Fruit fly (Drosophila melanogaster) whole organism, embryonic: ENCODE data around the gene Gart.

ENCODE experiments used
- Awh ChIP-seq: fragments of 200-800 bp; sonication (Bioruptor generic); IDR thresholded peaks from 2 replicates; pipeline ENCODE4, ENCODE4 v1.3.6; 2022; ENCODE audit warnings: missing biosample characterization, missing genetic modification characterization
- C15 ChIP-seq: fragments of 200-800 bp; sonication (Bioruptor generic); IDR thresholded peaks from 3 replicates; pipeline ENCODE4 v1.3.6; 2022; ENCODE audit warnings: missing biosample characterization, missing genetic modification characterization
- CG10267 ChIP-seq: fragments of 200-800 bp; sonication (Bioruptor generic); optimal IDR thresholded peaks from 2 replicates; lab custom pipeline; 2018; ENCODE audit warnings: missing biosample characterization, mild to moderate bottlenecking, missing genetic modification characterization, moderate library complexity
- CG11560 ChIP-seq: fragments of 200-800 bp; sonication (Bioruptor generic); IDR thresholded peaks from 3 replicates; pipeline ENCODE4 v1.3.6; 2022; ENCODE audit warnings: missing biosample characterization, missing genetic modification characterization
- CG11723 ChIP-seq: fragments of 200-800 bp; sonication (Bioruptor generic); optimal IDR thresholded peaks from 2 replicates; lab custom pipeline; 2017; ENCODE audit warnings: missing biosample characterization, mild to moderate bottlenecking, missing genetic modification characterization
- CG13894 ChIP-seq: fragments of 200-800 bp; sonication (Bioruptor generic); optimal IDR thresholded peaks from 3 replicates; lab custom pipeline; 2018; ENCODE audit warnings: missing biosample characterization, mild to moderate bottlenecking, missing genetic modification characterization, moderate library complexity
- CG14014 ChIP-seq: fragments of 200-800 bp; sonication (Bioruptor generic); IDR thresholded peaks from 2 replicates; pipeline ENCODE4 v1.3.6; 2022; ENCODE audit warnings: missing biosample characterization, missing genetic modification characterization
- CG17829 ChIP-seq: fragments of 200-800 bp; optimal IDR thresholded peaks from 2 replicates; lab custom pipeline; 2019; ENCODE audit warnings: missing biosample characterization, mild to moderate bottlenecking, missing genetic modification characterization, moderate library complexity
- CG30403 ChIP-seq: fragments of 200-800 bp; sonication (Bioruptor generic); optimal IDR thresholded peaks from 3 replicates; lab custom pipeline; 2016; ENCODE audit warnings: missing biosample characterization, missing genetic modification characterization
- CG32772 ChIP-seq: fragments of 200-800 bp; sonication (Bioruptor generic); IDR thresholded peaks from 2 replicates; pipeline ENCODE4 v1.3.6; 2022; ENCODE audit warnings: missing biosample characterization, missing genetic modification characterization
- CG34224 ChIP-seq: fragments of 200-800 bp; sonication (Bioruptor generic); IDR thresholded peaks from 3 replicates; pipeline ENCODE4 v1.3.6; 2022; ENCODE audit warnings: missing biosample characterization, missing genetic modification characterization; ENCODE audit not compliant: partially characterized antibody
- CG3838 ChIP-seq: fragments of 200-800 bp; sonication (Bioruptor generic); optimal IDR thresholded peaks from 3 replicates; lab custom pipeline; 2016; ENCODE audit warnings: missing biosample characterization, missing genetic modification characterization
- CG4328 ChIP-seq: fragments of 200-800 bp; sonication (Bioruptor generic); optimal IDR thresholded peaks from 3 replicates; lab custom pipeline; 2017; ENCODE audit warnings: missing biosample characterization, missing genetic modification reagents, missing genetic modification characterization
- CG4360 ChIP-seq: fragments of 200-800 bp; sonication (Bioruptor generic); IDR thresholded peaks from 2 replicates; pipeline ENCODE4 v1.3.6; 2022; ENCODE audit warnings: missing biosample characterization, missing genetic modification characterization
- CG4617 ChIP-seq: fragments of 200-800 bp; sonication (Bioruptor generic); optimal IDR thresholded peaks from 3 replicates; lab custom pipeline; 2016; ENCODE audit warnings: missing biosample characterization, missing genetic modification characterization, borderline replicate concordance
- CG7271 ChIP-seq: fragments of 200-800 bp; sonication (Bioruptor generic); optimal IDR thresholded peaks from 2 replicates; lab custom pipeline; 2018; ENCODE audit warnings: missing biosample characterization, mild to moderate bottlenecking, missing genetic modification characterization, moderate library complexity
- CG7357 ChIP-seq: fragments of 200-800 bp; sonication (Bioruptor generic); IDR thresholded peaks from 3 replicates; pipeline ENCODE4 v1.3.6; 2022; ENCODE audit warnings: missing biosample characterization, missing genetic modification characterization
- CG7556 ChIP-seq: fragments of 200-800 bp; sonication (Bioruptor generic); optimal IDR thresholded peaks from 2 replicates; lab custom pipeline; 2017; ENCODE audit warnings: missing biosample characterization, mild to moderate bottlenecking, missing genetic modification characterization
- CG7963 ChIP-seq: fragments of 200-800 bp; sonication (Bioruptor generic); IDR thresholded peaks from 3 replicates; pipeline ENCODE4 v1.3.6; 2022; ENCODE audit warnings: missing biosample characterization, missing genetic modification characterization; ENCODE audit not compliant: partially characterized antibody
- Camta ChIP-seq: fragments of 200-800 bp; sonication (Bioruptor generic); optimal IDR thresholded peaks from 2 replicates; lab custom pipeline; 2016; ENCODE audit warnings: missing biosample characterization, missing genetic modification characterization
- Dbx ChIP-seq: fragments of 200-800 bp; sonication (Bioruptor generic); IDR thresholded peaks from 3 replicates; pipeline ENCODE4 v1.3.6; 2022; ENCODE audit warnings: missing biosample characterization, missing genetic modification characterization
- Dek ChIP-seq: fragments of 200-800 bp; sonication (Bioruptor generic); optimal IDR thresholded peaks from 3 replicates; lab custom pipeline; 2019; ENCODE audit warnings: missing biosample characterization, mild to moderate bottlenecking, missing genetic modification characterization, moderate library complexity
- E2f2 ChIP-seq: fragments of 200-800 bp; sonication (Bioruptor generic); IDR thresholded peaks from 2 replicates; pipeline ENCODE4 v1.3.6; 2022; ENCODE audit warnings: missing biosample characterization, missing genetic modification characterization
- Ets65A ChIP-seq: fragments of 200-800 bp; sonication (Bioruptor generic); peaks from one replicate; lab custom pipeline; 2016; ENCODE audit warnings: missing biosample characterization, missing genetic modification characterization
- Hr51 ChIP-seq, 2 experiments: fragments of 200-800 bp; sonication (Bioruptor generic); optimal IDR thresholded peaks; 2 replicates in 1 of 2; 3 replicates in 1 of 2; lab custom pipeline; 2016 to 2018; ENCODE audit warnings: missing biosample characterization in 2 of 2, missing genetic modification characterization in 2 of 2, mild to moderate bottlenecking in 1 of 2, moderate library complexity in 1 of 2
- Hsf ChIP-seq: fragments of 200-800 bp; sonication (Bioruptor generic); optimal IDR thresholded peaks from 3 replicates; lab custom pipeline; 2016; ENCODE audit warnings: missing biosample characterization, missing genetic modification characterization
- Med ChIP-seq: fragments of 200-800 bp; sonication (Bioruptor generic); peaks from one replicate; lab custom pipeline; 2016; ENCODE audit warnings: missing biosample characterization, missing genetic modification characterization, mild to moderate bottlenecking, inconsistent platforms, moderate library complexity
- Mrtf ChIP-seq: fragments of 200-800 bp; sonication (Bioruptor generic); IDR thresholded peaks from 3 replicates; pipeline ENCODE4 v1.3.6; 2022; ENCODE audit warnings: missing biosample characterization, missing genetic modification characterization
- NC2β ChIP-seq: fragments of 200-800 bp; sonication (Bioruptor generic); optimal IDR thresholded peaks from 2 replicates; lab custom pipeline; 2016; ENCODE audit warnings: missing biosample characterization, missing genetic modification characterization
- Sin3A ChIP-seq: fragments of >200 bp; optimal IDR thresholded peaks from 2 replicates; lab custom pipeline; 2018
- Taf1 ChIP-seq: fragments of 200-800 bp; sonication (Bioruptor generic); IDR thresholded peaks from 2 replicates; pipeline ENCODE4 v1.3.6; 2022; ENCODE audit warnings: missing biosample characterization, missing genetic modification characterization
- Xbp1 ChIP-seq: fragments of 200-800 bp; sonication (Bioruptor generic); optimal IDR thresholded peaks from 3 replicates; lab custom pipeline; 2016; ENCODE audit warnings: missing biosample characterization, mild to moderate bottlenecking, missing genetic modification characterization
- Xrp1 ChIP-seq: fragments of 200-800 bp; sonication (Bioruptor generic); IDR thresholded peaks from 2 replicates; pipeline ENCODE4 v1.3.6; 2022; ENCODE audit warnings: missing biosample characterization, missing genetic modification characterization
- ara ChIP-seq: fragments of 200-800 bp; sonication (Bioruptor generic); IDR thresholded peaks from 2 replicates; pipeline ENCODE4 v1.3.6; 2022; ENCODE audit warnings: missing biosample characterization, missing genetic modification characterization
- chif ChIP-seq, 2 experiments: fragments of 200-800 bp; sonication (Bioruptor generic); optimal IDR thresholded peaks; 3 replicates each; lab custom pipeline; 2016; ENCODE audit warnings: missing biosample characterization in 2 of 2, missing genetic modification characterization in 2 of 2
- chn ChIP-seq: fragments of 200-800 bp; sonication (Bioruptor generic); optimal IDR thresholded peaks from 2 replicates; lab custom pipeline; 2016; ENCODE audit warnings: missing biosample characterization, missing genetic modification characterization
- esg ChIP-seq: fragments of 200-800 bp; sonication (Bioruptor generic); conservative IDR thresholded peaks from 2 replicates; pipeline ENCODE4 v1.3.6; 2022; ENCODE audit warnings: missing biosample characterization, missing genetic modification characterization
- odd ChIP-seq: fragments of 200-800 bp; sonication (Bioruptor generic); optimal IDR thresholded peaks from 2 replicates; lab custom pipeline; 2017; ENCODE audit warnings: missing biosample characterization, mild to moderate bottlenecking, missing genetic modification characterization
- pb ChIP-seq: fragments of 200-800 bp; sonication (Bioruptor generic); optimal IDR thresholded peaks from 3 replicates; lab custom pipeline; 2016; ENCODE audit warnings: missing biosample characterization, missing genetic modification characterization
- peb ChIP-seq: fragments of 200-800 bp; sonication (Bioruptor generic); IDR thresholded peaks from 2 replicates; pipeline ENCODE4 v1.3.6; 2022; ENCODE audit warnings: missing biosample characterization, missing genetic modification characterization
- phol ChIP-seq: fragments of 200-800 bp; sonication (Bioruptor generic); optimal IDR thresholded peaks from 3 replicates; lab custom pipeline; 2018; ENCODE audit warnings: missing biosample characterization, mild to moderate bottlenecking, missing genetic modification characterization, moderate library complexity
- pum ChIP-seq: fragments of 200-800 bp; sonication (Bioruptor generic); optimal IDR thresholded peaks from 2 replicates; lab custom pipeline; 2016; ENCODE audit warnings: missing biosample characterization, missing genetic modification characterization
- sens-2 ChIP-seq: fragments of 200-800 bp; sonication (Bioruptor generic); IDR thresholded peaks from 2 replicates; pipeline ENCODE4 v1.3.6; 2022; ENCODE audit warnings: missing biosample characterization, missing genetic modification characterization
- sima ChIP-seq: fragments of 200-800 bp; sonication (Bioruptor generic); optimal IDR thresholded peaks from 2 replicates; lab custom pipeline; 2016; ENCODE audit warnings: missing biosample characterization, missing genetic modification characterization
- sob ChIP-seq: fragments of 200-800 bp; sonication (Bioruptor generic); IDR thresholded peaks from 2 replicates; pipeline ENCODE4 v1.3.6; 2022; ENCODE audit warnings: missing biosample characterization, missing genetic modification characterization
- tll ChIP-seq, 2 experiments: fragments of 200-800 bp in 1 of 2; fragments of >200 bp in 1 of 2; sonication (Bioruptor generic) in 1 of 2; optimal IDR thresholded peaks; 2 replicates each; lab custom pipeline; 2017 to 2019; ENCODE audit warnings: missing biosample characterization in 2 of 2, missing genetic modification characterization in 2 of 2, mild to moderate bottlenecking in 1 of 2, moderate library complexity in 1 of 2
- trem ChIP-seq: fragments of 200-800 bp; optimal IDR thresholded peaks from 3 replicates; lab custom pipeline; 2019; ENCODE audit warnings: missing biosample characterization, mild to moderate bottlenecking, missing genetic modification characterization, moderate library complexity
- unc-4 ChIP-seq: fragments of 200-800 bp; sonication (Bioruptor generic); IDR thresholded peaks from 2 replicates; pipeline ENCODE4 v1.3.6; 2022; ENCODE audit warnings: missing biosample characterization, missing genetic modification characterization; ENCODE audit not compliant: partially characterized antibody
- unpg ChIP-seq: fragments of 200-800 bp; sonication (Bioruptor generic); optimal IDR thresholded peaks from 3 replicates; lab custom pipeline; 2018; ENCODE audit warnings: missing biosample characterization, mild to moderate bottlenecking, missing genetic modification characterization, moderate library complexity
- vnd ChIP-seq: fragments of 200-800 bp; sonication (Bioruptor generic); IDR thresholded peaks from 3 replicates; pipeline ENCODE4 v1.3.6; 2022; ENCODE audit warnings: missing biosample characterization, missing genetic modification characterization; ENCODE audit not compliant: partially characterized antibody
- zen2 ChIP-seq: fragments of 200-800 bp; sonication (Bioruptor generic); IDR thresholded peaks from 3 replicates; pipeline ENCODE4 v1.3.6; 2022; ENCODE audit warnings: missing biosample characterization, missing genetic modification characterization; ENCODE audit not compliant: partially characterized antibody

Gart gene

dm6 chr2L:7037773-7038327 lies 14.2 kb upstream of the Gart start, which contains the start of gene milt (continued):
- peak; percentile 1 for TF ChIP-seq CG17829
- TF ChIP-seq Hsf (GFP tag; lab: Kevin White, UChicago), result peak; percentile 22
- no peak for TF ChIP-seq Hr51 (GFP tag; optimal IDR thresholded peaks at IDR 0.05; lab: Kevin White, UChicago)
- TF ChIP-seq E2f2, result peak; percentile 72
- TF ChIP-seq Med, result peak; percentile 72
- TF ChIP-seq sob (GFP tag; lab: Robert Waterston, UW), result peak; percentile 25; the same call in 1 of the 2 replicates
- TF ChIP-seq Xrp1 (GFP tag; lab: Robert Waterston, UW), result 0 out of 2 replicates have a peak, but pooled peaks have one; percentile 22
- TF ChIP-seq CG7556 (GFP tag; lab: Kevin White, UChicago), result no peak
- TF ChIP-seq sima (GFP tag; lab: Kevin White, UChicago), result no peak
- peak; percentile 82 for TF ChIP-seq unc-4
- TF ChIP-seq Mrtf, result no peak
- TF ChIP-seq ara (GFP tag; lab: Robert Waterston, UW), result no peak
- TF ChIP-seq Dek, result no peak
- no peak for TF ChIP-seq CG3838 (GFP tag; lab: Kevin White, UChicago)
- no peak for TF ChIP-seq Awh
- no peak for TF ChIP-seq CG14014
- TF ChIP-seq peb (GFP tag; lab: Robert Waterston, UW), result no peak
- no peak for TF ChIP-seq CG11560 (tag; lab: Robert Waterston, UW)
- TF ChIP-seq CG10267 (tag; lab: Kevin White, UChicago), result peak; percentile 66
- no peak for TF ChIP-seq CG7271
- peak in 1 of 2 experiments; percentile 8 for TF ChIP-seq chif (GFP tag; optimal IDR thresholded peaks at IDR 0.05; lab: Kevin White, UChicago)
- TF ChIP-seq esg (GFP tag; lab: Robert Waterston, UW), result no peak
- peak; percentile 17 for TF ChIP-seq Xbp1 (GFP tag; lab: Kevin White, UChicago)
- TF ChIP-seq Sin3A (lab: Kevin White, UChicago), result peak; percentile 58
- no peak for TF ChIP-seq Taf1 (GFP tag; lab: Robert Waterston, UW)
- TF ChIP-seq CG4360 (GFP tag; lab: Robert Waterston, UW), result no peak; the same call in 1 of the 2 replicates
- no peak for TF ChIP-seq chn
- TF ChIP-seq CG34224 (GFP tag; lab: Robert Waterston, UW), result peak; percentile 79
- TF ChIP-seq phol (tag; lab: Kevin White, UChicago), result peak; percentile 53
- TF ChIP-seq sens-2, result no peak
- TF ChIP-seq C15 (GFP tag; lab: Robert Waterston, UW), result no peak
- TF ChIP-seq pb (GFP tag; lab: Kevin White, UChicago), result no peak
- no peak for TF ChIP-seq Camta (GFP tag; lab: Kevin White, UChicago)
- no peak for TF ChIP-seq odd (GFP tag; lab: Kevin White, UChicago)
- TF ChIP-seq unpg (GFP tag; lab: Kevin White, UChicago), result no peak
- TF ChIP-seq Dbx (GFP tag; lab: Robert Waterston, UW), result 0 out of 3 replicates have a peak, but pooled peaks have one; percentile 27
- peak; percentile 18 for TF ChIP-seq CG30403 (GFP tag; lab: Kevin White, UChicago)
- TF ChIP-seq CG4328 (GFP tag; lab: Kevin White, UChicago), result no peak
- TF ChIP-seq CG7963 (GFP tag; lab: Robert Waterston, UW), result peak; percentile 92
- TF ChIP-seq trem (tag; lab: Kevin White, UChicago), result peak; percentile 50
- no peak for TF ChIP-seq CG11723 (GFP tag; lab: Kevin White, UChicago)
- no peak for TF ChIP-seq CG13894 (tag; lab: Kevin White, UChicago)
- TF ChIP-seq zen2 (GFP tag; lab: Robert Waterston, UW), result peak; percentile 71; the same call in 2 of the 3 replicates
- no peak for TF ChIP-seq tll (GFP tag; optimal IDR thresholded peaks at IDR 0.05; lab: Kevin White, UChicago)
- TF ChIP-seq Ets65A (GFP tag; lab: Kevin White, UChicago), result peak; percentile 85
- TF ChIP-seq CG7357 (GFP tag; lab: Robert Waterston, UW), result no peak
- no peak for TF ChIP-seq CG32772
- TF ChIP-seq pum, result no peak
- TF ChIP-seq vnd (GFP tag; lab: Robert Waterston, UW), result peak; percentile 86
- TF ChIP-seq NC2β, result peak; percentile 38
- TF ChIP-seq CG4617 (GFP tag; lab: Kevin White, UChicago), result peak; percentile 78
